Worm (Caenorhabditis elegans): ENCODE results near the gene gst-40.

ce11 chrIV:746333-746732 lies 14.0 kb upstream of the gst-40 start:
- TF ChIP-seq W03F9.2 (tag; optimal IDR thresholded peaks at IDR 0.05) (no peak), dao-5 (tag; optimal IDR thresholded peaks at IDR 0.05) (no peak)

Data from whole organism, L4/young adult.